Fruit fly (Drosophila melanogaster) whole organism, embryonic: ENCODE results near the gene CG9372.
A peak's percentile ranks its signal among the peaks of the same experiment; 100 is the strongest.

ENCODE experiments used
- Adf1 ChIP-seq: fragments of 200-800 bp; sonication (Bioruptor generic); IDR thresholded peaks from 2 replicates; pipeline ENCODE4 v1.3.6; 2022; ENCODE audit warnings: missing biosample characterization, missing genetic modification characterization
- Antp ChIP-seq: fragments of 200-800 bp; sonication (Bioruptor generic); optimal IDR thresholded peaks from 3 replicates; lab custom pipeline; 2016; ENCODE audit warnings: missing biosample characterization, missing genetic modification characterization
- B-H2 ChIP-seq: fragments of 200-800 bp; sonication (Bioruptor generic); optimal IDR thresholded peaks from 2 replicates; lab custom pipeline; 2018; ENCODE audit warnings: missing biosample characterization, mild to moderate bottlenecking, missing genetic modification characterization
- CG10321 ChIP-seq: fragments of 200-800 bp; sonication (Bioruptor generic); IDR thresholded peaks from 2 replicates; pipeline ENCODE4 v1.3.6; 2022; ENCODE audit warnings: missing biosample characterization, missing genetic modification characterization
- CG10462 ChIP-seq: fragments of 200-800 bp; sonication (Bioruptor generic); optimal IDR thresholded peaks from 2 replicates; lab custom pipeline; 2016; ENCODE audit warnings: missing biosample characterization, missing genetic modification characterization
- CG11085 ChIP-seq: fragments of 200-800 bp; sonication (Bioruptor generic); IDR thresholded peaks from 2 replicates; pipeline ENCODE4 v1.3.6; 2022; ENCODE audit warnings: missing biosample characterization, missing genetic modification characterization
- CG12104 ChIP-seq: fragments of 200-800 bp; sonication (Bioruptor generic); optimal IDR thresholded peaks from 3 replicates; lab custom pipeline; 2016; ENCODE audit warnings: missing biosample characterization, missing genetic modification characterization
- CG12391 ChIP-seq: fragments of 200-800 bp; sonication (Bioruptor generic); optimal IDR thresholded peaks from 3 replicates; lab custom pipeline; 2018; ENCODE audit warnings: missing biosample characterization, mild to moderate bottlenecking, missing genetic modification characterization, moderate library complexity
- CG12769 ChIP-seq: fragments of 200-800 bp; sonication (Bioruptor generic); optimal IDR thresholded peaks from 2 replicates; lab custom pipeline; 2019; ENCODE audit warnings: missing biosample characterization, mild to moderate bottlenecking, missing genetic modification characterization, moderate library complexity
- CG13424 ChIP-seq: fragments of 200-800 bp; sonication (Bioruptor generic); optimal IDR thresholded peaks from 2 replicates; lab custom pipeline; 2019; ENCODE audit warnings: missing biosample characterization, mild to moderate bottlenecking, missing genetic modification characterization, moderate library complexity
- CG13624 ChIP-seq: fragments of 200-800 bp; sonication (Bioruptor generic); optimal IDR thresholded peaks from 2 replicates; lab custom pipeline; 2016; ENCODE audit warnings: missing biosample characterization, missing genetic modification characterization
- CG17186 ChIP-seq: fragments of 200-800 bp; sonication (Bioruptor generic); optimal IDR thresholded peaks from 3 replicates; lab custom pipeline; 2017; ENCODE audit warnings: missing biosample characterization, missing genetic modification reagents, missing genetic modification characterization
- CG17328 ChIP-seq: fragments of 200-800 bp; sonication (Bioruptor generic); IDR thresholded peaks from 2 replicates; pipeline ENCODE4 v1.3.6; 2022; ENCODE audit warnings: missing biosample characterization, missing genetic modification characterization
- CG33213 ChIP-seq: fragments of 200-800 bp; sonication (Bioruptor generic); optimal IDR thresholded peaks from 3 replicates; lab custom pipeline; 2016; ENCODE audit warnings: missing biosample characterization, missing genetic modification characterization
- CG5245 ChIP-seq: fragments of 200-800 bp; sonication (Bioruptor generic); optimal IDR thresholded peaks from 3 replicates; lab custom pipeline; 2016; ENCODE audit warnings: missing biosample characterization, missing genetic modification characterization
- CG6689 ChIP-seq: fragments of 200-800 bp; sonication (Bioruptor generic); IDR thresholded peaks from 2 replicates; pipeline ENCODE4 v1.3.6; 2022; ENCODE audit warnings: missing biosample characterization, missing genetic modification characterization
- CG7963 ChIP-seq: fragments of 200-800 bp; sonication (Bioruptor generic); IDR thresholded peaks from 3 replicates; pipeline ENCODE4 v1.3.6; 2022; ENCODE audit warnings: missing biosample characterization, missing genetic modification characterization; ENCODE audit not compliant: partially characterized antibody
- CG9437 ChIP-seq: fragments of 200-800 bp; sonication (Bioruptor generic); optimal IDR thresholded peaks from 2 replicates; lab custom pipeline; 2018; ENCODE audit warnings: missing biosample characterization, mild to moderate bottlenecking, missing genetic modification characterization
- Dfd ChIP-seq, 2 experiments: fragments of >200 bp; optimal IDR thresholded peaks; 2 replicates each; lab custom pipeline; 2017; ENCODE audit warnings: missing biosample characterization in 2 of 2, missing genetic modification characterization in 2 of 2
- Doc3 ChIP-seq: fragments of 200-800 bp; sonication (Bioruptor generic); IDR thresholded peaks from 3 replicates; pipeline ENCODE4 v1.3.6; 2022; ENCODE audit warnings: missing biosample characterization, missing genetic modification characterization; ENCODE audit not compliant: partially characterized antibody
- HLH54F ChIP-seq: fragments of 200-800 bp; sonication (Bioruptor generic); optimal IDR thresholded peaks from 3 replicates; lab custom pipeline; 2016; ENCODE audit warnings: missing biosample characterization, missing genetic modification characterization
- Neu2 ChIP-seq: fragments of 200-800 bp; sonication (Bioruptor generic); optimal IDR thresholded peaks from 3 replicates; lab custom pipeline; 2016; ENCODE audit warnings: missing biosample characterization, missing genetic modification characterization, borderline replicate concordance
- Nf-YA ChIP-seq: fragments of 200-800 bp; sonication (Bioruptor generic); IDR thresholded peaks from 2 replicates; pipeline ENCODE4 v1.3.6; 2022; ENCODE audit warnings: missing biosample characterization, missing genetic modification characterization
- Pdp1 ChIP-seq, 2 experiments: fragments of 200-800 bp; sonication (Bioruptor generic); optimal IDR thresholded peaks; 3 replicates each; lab custom pipeline; 2016; ENCODE audit warnings: missing biosample characterization in 2 of 2, missing genetic modification characterization in 2 of 2, mild to moderate bottlenecking in 1 of 2, moderate library complexity in 1 of 2
- Tbp ChIP-seq: fragments of >200 bp; optimal IDR thresholded peaks from 2 replicates; lab custom pipeline; 2018; ENCODE audit warnings: missing biosample characterization, missing genetic modification characterization
- Xbp1 ChIP-seq: fragments of 200-800 bp; sonication (Bioruptor generic); optimal IDR thresholded peaks from 3 replicates; lab custom pipeline; 2016; ENCODE audit warnings: missing biosample characterization, mild to moderate bottlenecking, missing genetic modification characterization
- Xrp1 ChIP-seq: fragments of 200-800 bp; sonication (Bioruptor generic); IDR thresholded peaks from 2 replicates; pipeline ENCODE4 v1.3.6; 2022; ENCODE audit warnings: missing biosample characterization, missing genetic modification characterization
- amos ChIP-seq: fragments of 200-800 bp; sonication (Bioruptor generic); IDR thresholded peaks from 2 replicates; pipeline ENCODE4 v1.3.6; 2022; ENCODE audit warnings: missing biosample characterization, missing genetic modification characterization; ENCODE audit not compliant: partially characterized antibody
- ara ChIP-seq: fragments of 200-800 bp; sonication (Bioruptor generic); IDR thresholded peaks from 2 replicates; pipeline ENCODE4 v1.3.6; 2022; ENCODE audit warnings: missing biosample characterization, missing genetic modification characterization
- en ChIP-seq: fragments of 200-800 bp; sonication (Bioruptor generic); optimal IDR thresholded peaks from 2 replicates; lab custom pipeline; 2016; ENCODE audit warnings: missing biosample characterization, missing genetic modification characterization
- eyg ChIP-seq: fragments of 200-800 bp; sonication (Bioruptor generic); optimal IDR thresholded peaks from 3 replicates; lab custom pipeline; 2016; ENCODE audit warnings: missing biosample characterization, missing genetic modification characterization
- fd102C ChIP-seq: fragments of 200-800 bp; sonication (Bioruptor generic); optimal IDR thresholded peaks from 2 replicates; lab custom pipeline; 2018; ENCODE audit warnings: missing biosample characterization, mild to moderate bottlenecking, missing genetic modification characterization, moderate library complexity
- fu2 ChIP-seq: fragments of 200-800 bp; sonication (Bioruptor generic); optimal IDR thresholded peaks from 2 replicates; lab custom pipeline; 2016; ENCODE audit warnings: missing biosample characterization, missing genetic modification characterization
- ham ChIP-seq: fragments of 200-800 bp; sonication (Bioruptor generic); IDR thresholded peaks from 2 replicates; pipeline ENCODE4 v1.3.6; 2022; ENCODE audit warnings: missing biosample characterization, missing genetic modification characterization
- kni ChIP-seq: fragments of 200-800 bp; sonication (Bioruptor generic); optimal IDR thresholded peaks from 3 replicates; lab custom pipeline; 2017; ENCODE audit warnings: mild to moderate bottlenecking, missing biosample characterization, missing genetic modification reagents, missing genetic modification characterization
- knrl ChIP-seq: fragments of 200-800 bp; sonication (Bioruptor generic); IDR thresholded peaks from 3 replicates; pipeline ENCODE4 v1.3.6; 2022; ENCODE audit warnings: missing biosample characterization, missing genetic modification characterization; ENCODE audit not compliant: partially characterized antibody
- lmd ChIP-seq: fragments of 200-800 bp; sonication (Bioruptor generic); IDR thresholded peaks from 2 replicates; pipeline ENCODE4 v1.3.6; 2022; ENCODE audit warnings: missing biosample characterization, missing genetic modification characterization
- nom ChIP-seq: fragments of 200-800 bp; sonication (Bioruptor generic); optimal IDR thresholded peaks from 2 replicates; lab custom pipeline; 2017; ENCODE audit warnings: missing biosample characterization, missing genetic modification characterization, mild to moderate bottlenecking, moderate library complexity, missing genetic modification reagents
- org-1 ChIP-seq: fragments of 200-800 bp; sonication (Bioruptor generic); optimal IDR thresholded peaks from 2 replicates; lab custom pipeline; 2017; ENCODE audit warnings: missing biosample characterization, missing genetic modification characterization
- otp ChIP-seq: fragments of 200-800 bp; sonication (Bioruptor generic); IDR thresholded peaks from 3 replicates; pipeline ENCODE4, ENCODE4 v1.3.6; 2022; ENCODE audit warnings: missing biosample characterization, missing genetic modification characterization
- peb ChIP-seq: fragments of 200-800 bp; sonication (Bioruptor generic); IDR thresholded peaks from 2 replicates; pipeline ENCODE4 v1.3.6; 2022; ENCODE audit warnings: missing biosample characterization, missing genetic modification characterization
- phol ChIP-seq: fragments of 200-800 bp; sonication (Bioruptor generic); optimal IDR thresholded peaks from 3 replicates; lab custom pipeline; 2018; ENCODE audit warnings: missing biosample characterization, mild to moderate bottlenecking, missing genetic modification characterization, moderate library complexity
- salm ChIP-seq: fragments of 200-800 bp; sonication (Bioruptor generic); optimal IDR thresholded peaks from 2 replicates; lab custom pipeline; 2018; ENCODE audit warnings: missing biosample characterization, mild to moderate bottlenecking, missing genetic modification characterization
- slbo ChIP-seq: fragments of 200-800 bp; sonication (Bioruptor generic); IDR thresholded peaks from 2 replicates; pipeline ENCODE4 v1.3.6; 2022; ENCODE audit warnings: missing biosample characterization, missing genetic modification characterization
- so ChIP-seq: fragments of 200-800 bp; sonication (Bioruptor generic); IDR thresholded peaks from 3 replicates; pipeline ENCODE4 v1.3.6; 2022; ENCODE audit warnings: missing biosample characterization, missing genetic modification characterization
- unc-4 ChIP-seq: fragments of 200-800 bp; sonication (Bioruptor generic); IDR thresholded peaks from 2 replicates; pipeline ENCODE4 v1.3.6; 2022; ENCODE audit warnings: missing biosample characterization, missing genetic modification characterization; ENCODE audit not compliant: partially characterized antibody
- vnd ChIP-seq: fragments of 200-800 bp; sonication (Bioruptor generic); IDR thresholded peaks from 3 replicates; pipeline ENCODE4 v1.3.6; 2022; ENCODE audit warnings: missing biosample characterization, missing genetic modification characterization; ENCODE audit not compliant: partially characterized antibody
- wek ChIP-seq: fragments of 200-800 bp; sonication (Bioruptor generic); optimal IDR thresholded peaks from 3 replicates; lab custom pipeline; 2018; ENCODE audit warnings: missing biosample characterization, mild to moderate bottlenecking, missing genetic modification characterization, moderate library complexity
- zf30C ChIP-seq: fragments of 200-800 bp; sonication (Bioruptor generic); optimal IDR thresholded peaks from 3 replicates; lab custom pipeline; 2018; ENCODE audit warnings: missing biosample characterization, mild to moderate bottlenecking, missing genetic modification characterization

The CG9372 gene

dm6 chr3L:19632766-19633632 lies 27.0 kb downstream of the CG9372 start (continued):
- no peak for TF ChIP-seq Nf-YA (GFP tag; lab: Robert Waterston, UW)
- no peak for TF ChIP-seq kni
- TF ChIP-seq Doc3 (GFP tag; lab: Robert Waterston, UW): no peak
- TF ChIP-seq peb (GFP tag; lab: Robert Waterston, UW): no peak
- peak; percentile 27 for TF ChIP-seq phol (tag; lab: Kevin White, UChicago)
- no peak for TF ChIP-seq so (GFP tag; lab: Robert Waterston, UW)
- no peak for TF ChIP-seq wek
- no peak for TF ChIP-seq CG10462 (GFP tag; lab: Kevin White, UChicago)
- peak; percentile 49; the same call in 1 of the 2 replicates for TF ChIP-seq Xrp1
- peak; percentile 56; the same call in 1 of the 2 replicates for TF ChIP-seq CG11085 (GFP tag; lab: Robert Waterston, UW)
- TF ChIP-seq CG7963 (GFP tag; lab: Robert Waterston, UW): 0 out of 3 replicates have a peak, but pooled peaks have one; percentile 11
- no peak for TF ChIP-seq CG9437 (GFP tag; lab: Kevin White, UChicago)
- no peak for TF ChIP-seq ara (GFP tag; lab: Robert Waterston, UW)
- TF ChIP-seq zf30C: peak; percentile 40
- peak; percentile 13 to 39 for TF ChIP-seq Pdp1 (GFP tag; optimal IDR thresholded peaks at IDR 0.05; lab: Kevin White, UChicago)
- no peak for TF ChIP-seq en (GFP tag; lab: Kevin White, UChicago)
- TF ChIP-seq vnd (GFP tag; lab: Robert Waterston, UW): no peak
- no peak for TF ChIP-seq knrl (GFP tag; lab: Robert Waterston, UW)
- no peak for TF ChIP-seq Neu2
- TF ChIP-seq CG12391 (tag; lab: Kevin White, UChicago): peak; percentile 63
- peak; percentile 34 for TF ChIP-seq CG13624 (GFP tag; lab: Kevin White, UChicago)
- TF ChIP-seq Tbp (GFP tag; lab: Kevin White, UChicago): no peak
- peak; percentile 24; the same call in 1 of the 3 replicates for TF ChIP-seq otp (GFP tag; lab: Robert Waterston, UW)
- TF ChIP-seq CG33213 (GFP tag; lab: Kevin White, UChicago): no peak
- peak; percentile 60 for TF ChIP-seq HLH54F (GFP tag; lab: Kevin White, UChicago)
- no peak for TF ChIP-seq Dfd (GFP tag; optimal IDR thresholded peaks at IDR 0.05; lab: Kevin White, UChicago)
- no peak for TF ChIP-seq salm (tag; lab: Kevin White, UChicago)
- TF ChIP-seq CG12104 (GFP tag; lab: Kevin White, UChicago): no peak
- peak; percentile 40 for TF ChIP-seq B-H2 (GFP tag; lab: Kevin White, UChicago)
- no peak for TF ChIP-seq Antp (GFP tag; lab: Kevin White, UChicago)
- TF ChIP-seq Adf1 (GFP tag; lab: Robert Waterston, UW): peak; percentile 57; the same call in 1 of the 2 replicates
- TF ChIP-seq amos (GFP tag; lab: Robert Waterston, UW): no peak; the same call in 1 of the 2 replicates
- peak; percentile 3 for TF ChIP-seq org-1 (GFP tag; lab: Kevin White, UChicago)
- no peak for TF ChIP-seq unc-4 (GFP tag; lab: Robert Waterston, UW)
- TF ChIP-seq fd102C (GFP tag; lab: Kevin White, UChicago): no peak
- TF ChIP-seq eyg (GFP tag; lab: Kevin White, UChicago): no peak
- TF ChIP-seq ham (GFP tag; lab: Robert Waterston, UW): no peak
- peak; percentile 74 for TF ChIP-seq lmd (GFP tag; lab: Robert Waterston, UW)
- no peak for TF ChIP-seq CG17328
- TF ChIP-seq CG5245: no peak
- TF ChIP-seq Xbp1: peak; percentile 60
- TF ChIP-seq CG6689 (GFP tag; lab: Robert Waterston, UW): peak; percentile 51
- peak; percentile 49 for TF ChIP-seq nom
- TF ChIP-seq CG13424: peak; percentile 56
- TF ChIP-seq fu2: peak; percentile 14
- TF ChIP-seq CG12769 (tag; lab: Kevin White, UChicago): peak; percentile 80
- TF ChIP-seq CG10321 (GFP tag; lab: Robert Waterston, UW): no peak
- TF ChIP-seq slbo (GFP tag; lab: Robert Waterston, UW): peak; percentile 90
- TF ChIP-seq CG17186 (GFP tag; lab: Kevin White, UChicago): no peak
